Fruit fly (Drosophila melanogaster): ENCODE data around the gene Imp.
A peak's percentile ranks its signal among the peaks of the same experiment; 100 is the strongest.

Imp gene

DNA sequence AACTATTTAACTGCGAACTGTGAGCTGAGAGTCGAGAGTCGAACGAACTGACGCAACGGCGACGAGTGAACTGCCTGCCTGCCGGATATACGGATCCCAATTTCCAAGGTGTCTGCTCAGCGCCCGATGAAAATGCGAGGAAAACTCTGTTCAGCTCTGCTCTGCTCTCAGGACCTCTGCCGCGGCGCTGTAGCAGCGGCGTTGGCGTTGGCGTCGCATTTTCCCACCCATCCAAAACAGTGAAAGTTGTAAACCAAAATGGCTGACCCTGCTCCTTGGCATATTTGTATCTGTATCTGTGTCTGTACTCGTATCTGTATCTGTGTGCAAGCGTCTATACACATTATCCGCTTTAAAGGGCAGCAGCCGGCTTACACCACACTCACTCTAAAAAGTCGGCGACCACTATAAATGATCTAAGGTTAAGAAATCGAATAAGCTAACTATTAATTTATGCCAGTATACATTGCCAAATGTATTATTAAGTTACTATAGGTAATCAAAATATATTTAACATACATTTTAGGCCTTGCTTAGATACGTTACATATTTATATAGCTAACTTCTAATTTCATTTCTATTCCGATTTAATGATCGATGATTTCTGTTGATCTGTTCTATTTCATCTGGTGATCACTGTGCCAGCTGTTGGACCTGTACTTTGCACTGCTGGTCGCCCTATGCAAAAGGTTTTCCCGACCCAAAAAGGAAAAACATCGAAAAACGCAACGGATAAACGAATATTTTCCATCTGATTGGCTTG lies 1.2 kb downstream of the Imp start (continued):
- TF ChIP-seq gsb-n (tag; optimal IDR thresholded peaks at IDR 0.05): peak; percentile 71
- no peak; the same call in 1 of the 2 replicates for TF ChIP-seq ranshi (GFP tag; IDR thresholded peaks at IDR 0.05)
- no peak for TF ChIP-seq CG4730 (GFP tag; IDR thresholded peaks at IDR 0.05)
- no peak for TF ChIP-seq dimm (GFP tag; IDR thresholded peaks at IDR 0.05)
- peak; percentile 58 for TF ChIP-seq sqz (GFP tag; optimal IDR thresholded peaks at IDR 0.05)
- TF ChIP-seq sna (GFP tag; IDR thresholded peaks at IDR 0.05; ENCODE audit: partially characterized antibody): no peak
- TF ChIP-seq usp (GFP tag; optimal IDR thresholded peaks at IDR 0.05): no peak
- TF ChIP-seq CG33557 (GFP tag; optimal IDR thresholded peaks at IDR 0.05): peak; percentile 87
- TF ChIP-seq CG17612 (GFP tag; IDR thresholded peaks at IDR 0.05): no peak
- peak; percentile 17 for TF ChIP-seq stwl (tag; optimal IDR thresholded peaks at IDR 0.05)
- TF ChIP-seq CG1792 (GFP tag; optimal IDR thresholded peaks at IDR 0.05): no peak
- TF ChIP-seq CG10267 (tag; optimal IDR thresholded peaks at IDR 0.05): peak; percentile 84
- peak; percentile 47 for TF ChIP-seq CG12299 (tag; optimal IDR thresholded peaks at IDR 0.05)
- TF ChIP-seq Dek (tag; optimal IDR thresholded peaks at IDR 0.05): peak; percentile 51
- peak; percentile 2 for TF ChIP-seq CG2875 (GFP tag; optimal IDR thresholded peaks at IDR 0.05)
- no peak for TF ChIP-seq cas (GFP tag; IDR thresholded peaks at IDR 0.05)
- TF ChIP-seq CG14667 (GFP tag; IDR thresholded peaks at IDR 0.05): no peak
- peak; percentile 26 for TF ChIP-seq HLH54F (GFP tag; optimal IDR thresholded peaks at IDR 0.05)
- no peak for TF ChIP-seq Poxn (GFP tag; IDR thresholded peaks at IDR 0.05)
- no peak for TF ChIP-seq Neu2 (GFP tag; optimal IDR thresholded peaks at IDR 0.05; ENCODE audit: borderline replicate concordance)
- TF ChIP-seq repo (GFP tag; optimal IDR thresholded peaks at IDR 0.05): no peak
- no peak for TF ChIP-seq p53 (GFP tag; optimal IDR thresholded peaks at IDR 0.05)
- TF ChIP-seq CG9817 (tag; optimal IDR thresholded peaks at IDR 0.05): peak; percentile 36
- peak; percentile 34 for TF ChIP-seq CG4617 (GFP tag; optimal IDR thresholded peaks at IDR 0.05; ENCODE audit: borderline replicate concordance)
- peak; percentile 69 for TF ChIP-seq Ets65A (GFP tag)
- no peak for TF ChIP-seq CkIIα-i1 (GFP tag; IDR thresholded peaks at IDR 0.05)
- TF ChIP-seq da (GFP tag; optimal IDR thresholded peaks at IDR 0.05): no peak
- TF ChIP-seq chinmo (GFP tag; IDR thresholded peaks at IDR 0.05; ENCODE audit: partially characterized antibody): no peak
- TF ChIP-seq Fer2 (tag; optimal IDR thresholded peaks at IDR 0.05): peak; percentile 33
- TF ChIP-seq fru (optimal IDR thresholded peaks at IDR 0.05): no peak
- TF ChIP-seq Ets97D (GFP tag; optimal IDR thresholded peaks at IDR 0.05): no peak
- TF ChIP-seq NFAT (GFP tag; IDR thresholded peaks at IDR 0.05): no peak
- TF ChIP-seq CG1832 (GFP tag; optimal IDR thresholded peaks at IDR 0.05): no peak
- TF ChIP-seq crc (GFP tag; optimal IDR thresholded peaks at IDR 0.05): no peak
- TF ChIP-seq gro (GFP tag; optimal IDR thresholded peaks at IDR 0.05): no peak
- no peak for TF ChIP-seq pan (optimal IDR thresholded peaks at IDR 0.05)
- TF ChIP-seq pan (GFP tag; optimal IDR thresholded peaks at IDR 0.05 in 1 of 2, IDR thresholded peaks at IDR 0.05 in 1 of 2): no peak
- TF ChIP-seq CG7556 (GFP tag; optimal IDR thresholded peaks at IDR 0.05): peak; percentile 89
- TF ChIP-seq CG11696 (GFP tag; IDR thresholded peaks at IDR 0.05): no peak
- TF ChIP-seq mld (GFP tag; IDR thresholded peaks at IDR 0.05; ENCODE audit: partially characterized antibody): no peak
- TF ChIP-seq caup (GFP tag; optimal IDR thresholded peaks at IDR 0.05; ENCODE audit: severe bottlenecking): peak; percentile 44
- TF ChIP-seq sr (GFP tag; IDR thresholded peaks at IDR 0.05): no peak
- no peak for TF ChIP-seq CG14014 (GFP tag; IDR thresholded peaks at IDR 0.05)
- no peak for TF ChIP-seq fu2 (GFP tag; optimal IDR thresholded peaks at IDR 0.05)
- TF ChIP-seq nerfin-2 (GFP tag; IDR thresholded peaks at IDR 0.05; ENCODE audit: partially characterized antibody): no peak
- TF ChIP-seq her (GFP tag; optimal IDR thresholded peaks at IDR 0.05): no peak
- peak; percentile 28; the same call in 1 of the 2 replicates for TF ChIP-seq CG32772 (GFP tag; IDR thresholded peaks at IDR 0.05)
- TF ChIP-seq dysf (GFP tag; IDR thresholded peaks at IDR 0.05): peak; percentile 45; the same call in 2 of the 3 replicates
- TF ChIP-seq unpg (GFP tag; optimal IDR thresholded peaks at IDR 0.05): peak; percentile 73
- peak; percentile 34; the same call in 1 of the 3 replicates for TF ChIP-seq so (GFP tag; IDR thresholded peaks at IDR 0.05)
- no peak for TF ChIP-seq CG11247 (GFP tag; IDR thresholded peaks at IDR 0.05)
